Worm (Caenorhabditis elegans) whole organism, L1 larva: ENCODE results near the gene D2063.1.
A peak's percentile ranks its signal among the peaks of the same experiment; 100 is the strongest.

Source experiments
- C16A3.4 ChIP-seq: fragments of 150-350 bp; optimal IDR thresholded peaks from 2 replicates; lab custom pipeline; 2014; ENCODE audit warnings: missing biosample characterization, missing genetic modification characterization
- aha-1 ChIP-seq: fragments of 150-350 bp; optimal IDR thresholded peaks from 2 replicates; lab custom pipeline; 2014; ENCODE audit warnings: missing biosample characterization, missing genetic modification characterization
- alr-1 ChIP-seq: fragments of 200-800 bp; sonication (Bioruptor generic); optimal IDR thresholded peaks from 2 replicates; lab custom pipeline; 2018; ENCODE audit warnings: borderline replicate concordance, mild to moderate bottlenecking, missing genetic modification characterization, missing compliant biosample characterization
- blmp-1 ChIP-seq: fragments of 150-350 bp; optimal IDR thresholded peaks from 2 replicates; lab custom pipeline; 2014; ENCODE audit warnings: missing biosample characterization, missing genetic modification characterization
- ceh-8 ChIP-seq: fragments of 200-800 bp; sonication (Bioruptor generic); optimal IDR thresholded peaks from 2 replicates; lab custom pipeline; 2018; ENCODE audit warnings: mild to moderate bottlenecking, missing genetic modification characterization, moderate library complexity, missing compliant biosample characterization
- ceh-88 ChIP-seq: fragments of 200-800 bp; sonication (Bioruptor generic); IDR thresholded peaks from 2 replicates; pipeline ENCODE4 v1.3.6; 2022; ENCODE audit warnings: missing genetic modification characterization, missing compliant biosample characterization
- ces-1 ChIP-seq: fragments of 150-350 bp; optimal IDR thresholded peaks from 2 replicates; lab custom pipeline; 2014; ENCODE audit warnings: missing biosample characterization, missing genetic modification reagents, missing genetic modification characterization
- dsc-1 ChIP-seq: sonication (generic microtip); optimal IDR thresholded peaks from 2 replicates; lab custom pipeline; 2016; ENCODE audit warnings: mild to moderate bottlenecking, missing genetic modification characterization, missing compliant biosample characterization
- efl-1 ChIP-seq, 4 experiments: fragments of 150-350 bp; optimal IDR thresholded peaks in 3 of 4; peaks in 1 of 4; 1 replicate in 1 of 4; 2 replicates in 3 of 4; lab custom pipeline; 2014; ENCODE audit warnings: missing biosample characterization in 2 of 4, missing genetic modification characterization in 2 of 4, missing genetic modification reagents in 2 of 4
- ets-5 ChIP-seq: fragments of 200-800 bp; sonication (Bioruptor generic); IDR thresholded peaks from 2 replicates; pipeline ENCODE4 v1.3.6; 2022; ENCODE audit warnings: missing genetic modification characterization, missing compliant biosample characterization
- fkh-10 ChIP-seq: sonication (generic microtip); optimal IDR thresholded peaks from 2 replicates; lab custom pipeline; 2017; ENCODE audit warnings: missing biosample characterization, missing genetic modification reagents, missing genetic modification characterization
- fkh-4 ChIP-seq: sonication (generic microtip); optimal IDR thresholded peaks from 2 replicates; lab custom pipeline; 2016; ENCODE audit warnings: missing compliant biosample characterization, missing genetic modification characterization, borderline replicate concordance
- fkh-8 ChIP-seq: sonication (generic microtip); optimal IDR thresholded peaks from 2 replicates; lab custom pipeline; 2016; ENCODE audit warnings: mild to moderate bottlenecking, missing genetic modification characterization, missing compliant biosample characterization
- fos-1 ChIP-seq: fragments of 150-350 bp; optimal IDR thresholded peaks from 2 replicates; lab custom pipeline; 2014; ENCODE audit warnings: missing biosample characterization, missing genetic modification characterization
- hlh-4 ChIP-seq: sonication (generic microtip); optimal IDR thresholded peaks from 2 replicates; lab custom pipeline; 2016; ENCODE audit warnings: mild to moderate bottlenecking, missing genetic modification characterization, missing compliant biosample characterization
- jun-1 ChIP-seq: fragments of 150-350 bp; optimal IDR thresholded peaks from 2 replicates; lab custom pipeline; 2014; ENCODE audit warnings: missing biosample characterization, missing genetic modification reagents, missing genetic modification characterization
- lin-14 ChIP-seq: fragments of 200-800 bp; sonication (Bioruptor generic); optimal IDR thresholded peaks from 2 replicates; lab custom pipeline; 2018; ENCODE audit warnings: mild to moderate bottlenecking, missing genetic modification characterization, moderate library complexity, missing compliant biosample characterization
- lin-39 ChIP-seq: fragments of 150-350 bp; optimal IDR thresholded peaks from 2 replicates; lab custom pipeline; 2014; ENCODE audit warnings: missing biosample characterization, missing genetic modification reagents, missing genetic modification characterization
- lir-3 ChIP-seq: sonication (generic microtip); optimal IDR thresholded peaks from 2 replicates; lab custom pipeline; 2016; ENCODE audit warnings: mild to moderate bottlenecking, missing genetic modification characterization, moderate library complexity, missing compliant biosample characterization; ENCODE audit not compliant: poor library complexity
- mab-9 ChIP-seq: fragments of 200-800 bp; sonication (Bioruptor generic); IDR thresholded peaks from 2 replicates; pipeline ENCODE4 v1.3.6; 2022; ENCODE audit warnings: missing genetic modification reagents, missing genetic modification characterization, missing compliant biosample characterization
- mdl-1 ChIP-seq, 2 experiments: fragments of 150-350 bp; optimal IDR thresholded peaks; 2 replicates each; lab custom pipeline; 2014 to 2017; ENCODE audit warnings: missing biosample characterization in 2 of 2, missing genetic modification characterization in 2 of 2, inconsistent platforms in 1 of 2
- nhr-11 ChIP-seq: fragments of 150-350 bp; optimal IDR thresholded peaks from 2 replicates; lab custom pipeline; 2014; ENCODE audit warnings: missing biosample characterization, missing genetic modification characterization
- nhr-19 ChIP-seq: fragments of 200-800 bp; sonication (Bioruptor generic); conservative IDR thresholded peaks from 2 replicates; pipeline ENCODE4 v1.3.6; 2022; ENCODE audit warnings: missing genetic modification characterization, missing compliant biosample characterization
- nhr-28 ChIP-seq: fragments of 150-350 bp; optimal IDR thresholded peaks from 2 replicates; lab custom pipeline; 2014; ENCODE audit warnings: missing biosample characterization, missing genetic modification characterization
- nhr-71 ChIP-seq: sonication (generic microtip); optimal IDR thresholded peaks from 2 replicates; lab custom pipeline; 2016; ENCODE audit warnings: mild to moderate bottlenecking, missing genetic modification characterization, moderate library complexity, missing compliant biosample characterization
- nhr-85 ChIP-seq: sonication (generic microtip); peaks from one replicate; lab custom pipeline; 2016; ENCODE audit warnings: missing genetic modification characterization, inconsistent platforms, missing compliant biosample characterization
- pag-3 ChIP-seq: sonication (generic microtip); optimal IDR thresholded peaks from 2 replicates; lab custom pipeline; 2017; ENCODE audit warnings: missing genetic modification characterization, mild to moderate bottlenecking, missing compliant biosample characterization, antibody characterized with exemption, borderline replicate concordance; ENCODE audit not compliant: insufficient read depth
- pax-3 ChIP-seq: fragments of 200-800 bp; sonication (Bioruptor generic); optimal IDR thresholded peaks from 2 replicates; lab custom pipeline; 2018; ENCODE audit warnings: mild to moderate bottlenecking, missing genetic modification characterization, moderate library complexity, missing compliant biosample characterization
- pqm-1 ChIP-seq: sonication (generic microtip); optimal IDR thresholded peaks from 3 replicates; lab custom pipeline; 2017; ENCODE audit warnings: missing biosample characterization, missing genetic modification characterization
- rnt-1 ChIP-seq: sonication (generic microtip); optimal IDR thresholded peaks from 2 replicates; lab custom pipeline; 2016; ENCODE audit warnings: mild to moderate bottlenecking, missing genetic modification characterization, moderate library complexity, missing compliant biosample characterization
- skn-1 ChIP-seq: fragments of 150-350 bp; optimal IDR thresholded peaks from 2 replicates; lab custom pipeline; 2014; ENCODE audit warnings: missing biosample characterization, missing genetic modification characterization
- snpc-4 ChIP-seq: fragments of 150-350 bp; optimal IDR thresholded peaks from 2 replicates; lab custom pipeline; 2014; ENCODE audit warnings: missing biosample characterization, missing genetic modification characterization
- snu-23 ChIP-seq: sonication (generic microtip); optimal IDR thresholded peaks from 2 replicates; lab custom pipeline; 2016; ENCODE audit warnings: missing genetic modification characterization, missing compliant biosample characterization
- sup-37 ChIP-seq: fragments of 200-800 bp; sonication (Bioruptor generic); optimal IDR thresholded peaks from 2 replicates; lab custom pipeline; 2018; ENCODE audit warnings: mild to moderate bottlenecking, missing genetic modification characterization, missing compliant biosample characterization
- unc-86 ChIP-seq: sonication (generic microtip); optimal IDR thresholded peaks from 2 replicates; lab custom pipeline; 2016; ENCODE audit warnings: missing genetic modification characterization, missing compliant biosample characterization
- xbp-1 ChIP-seq: sonication (generic microtip); optimal IDR thresholded peaks from 2 replicates; lab custom pipeline; 2016; ENCODE audit warnings: missing genetic modification characterization, missing compliant biosample characterization
- zag-1 ChIP-seq: fragments of 150-350 bp; optimal IDR thresholded peaks from 2 replicates; lab custom pipeline; 2014; ENCODE audit warnings: missing biosample characterization, missing genetic modification characterization
- zip-4 ChIP-seq: fragments of 200-800 bp; sonication (Bioruptor generic); optimal IDR thresholded peaks from 2 replicates; lab custom pipeline; 2018; ENCODE audit warnings: mild to moderate bottlenecking, missing genetic modification characterization, moderate library complexity, missing compliant biosample characterization

The D2063.1 gene

ce11 chrV:4359127-4359526, 32.2 kb downstream of the D2063.1 start:
- no peak for TF ChIP-seq zip-4
- TF ChIP-seq nhr-28 (tag; lab: Kevin White, UChicago): no peak
- TF ChIP-seq lin-14 (GFP tag; lab: Kevin White, UChicago): peak; percentile 37
- no peak for TF ChIP-seq ets-5 (GFP tag; lab: Robert Waterston, UW)
- no peak for TF ChIP-seq snpc-4 (tag; lab: Kevin White, UChicago)
- TF ChIP-seq dsc-1 (tag; lab: Kevin White, UChicago): peak; percentile 74
- TF ChIP-seq mab-9: no peak

ce11 chrV:4360018-4360417, 33.1 kb downstream of the D2063.1 start:
- TF ChIP-seq unc-86 (no peak), lin-14 (GFP tag; lab: Kevin White, UChicago) (peak; percentile 46)
- TF ChIP-seq, all 84 proteins: peak for 1

DNA sequence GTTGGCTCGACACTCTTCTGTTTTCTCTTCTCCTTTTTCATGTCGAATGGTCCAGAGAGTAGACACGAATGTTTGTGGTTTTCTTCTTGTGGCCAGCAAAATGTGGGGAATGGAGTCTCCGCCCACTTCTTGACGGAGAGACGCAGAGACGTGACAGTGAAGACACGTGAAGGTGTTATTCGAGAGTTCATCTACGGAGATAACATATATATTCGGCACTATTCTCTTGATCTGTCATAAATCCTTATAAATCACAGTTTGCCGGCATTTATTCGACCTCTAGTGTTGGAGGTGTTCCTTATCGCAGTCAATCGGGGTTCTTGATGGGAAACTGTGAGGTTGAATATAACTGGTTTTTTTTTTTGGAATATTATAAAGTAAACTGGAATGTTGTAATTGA, 34.6 kb downstream of the D2063.1 start, which contains the start of gene F32D1.3:
TSS of gene F32D1.3 (minus strand) at position 65 of the 400 bp plus-strand sequence.
- TF ChIP-seq nhr-85 (tag; lab: Kevin White, UChicago) (no peak), blmp-1 (tag; lab: Kevin White, UChicago) (peak; percentile 12), pag-3 (no peak)

ce11 chrV:4364517-4364916, 37.6 kb downstream of the D2063.1 start, which contains the start of gene grl-13:
grl-13 (minus strand) TSS chrV:4364617.
- TF ChIP-seq xbp-1 (tag; lab: Kevin White, UChicago) (no peak), fkh-10 (no peak), nhr-71 (tag; lab: Kevin White, UChicago) (no peak), mdl-1 (tag; optimal IDR thresholded peaks at IDR 0.05; lab: Kevin White, UChicago) (no peak), nhr-11 (tag; lab: Kevin White, UChicago) (no peak), fkh-8 (tag; lab: Kevin White, UChicago) (no peak), aha-1 (tag; lab: Kevin White, UChicago) (no peak), skn-1 (tag; lab: Kevin White, UChicago) (no peak), pax-3 (tag; lab: Kevin White, UChicago) (no peak)
- TF ChIP-seq, all 84 proteins: peak for 0

- TF ChIP-seq lin-39 (tag; lab: Kevin White, UChicago): no peak
- no peak for TF ChIP-seq efl-1 (optimal IDR thresholded peaks at IDR 0.05; lab: Kevin White, UChicago)
- TF ChIP-seq efl-1 (GFP tag; optimal IDR thresholded peaks at IDR 0.05 in 1 of 2; lab: Kevin White, UChicago): peak in 1 of 2 experiments; percentile 26
Measured at ce11 chrV:4366440-4366839, 39.5 kb downstream of the D2063.1 start, which contains the start of gene F32D1.11. F32D1.11 (minus strand) TSS chrV:4366540.

ce11 chrV:4370515-4370914, 43.6 kb downstream of the D2063.1 start:
- TF ChIP-seq mab-9: no peak
- TF ChIP-seq alr-1 (tag; lab: Kevin White, UChicago): peak; percentile 81

- TF ChIP-seq ceh-8 (GFP tag; lab: Kevin White, UChicago) (peak; percentile 38), lir-3 (tag; lab: Kevin White, UChicago) (no peak), snpc-4 (tag; lab: Kevin White, UChicago) (no peak), snu-23 (GFP tag; lab: Kevin White, UChicago) (peak; percentile 86), zag-1 (tag; lab: Kevin White, UChicago) (no peak), lin-39 (tag; lab: Kevin White, UChicago) (peak; percentile 69), C16A3.4 (tag; lab: Kevin White, UChicago) (peak; percentile 55), fkh-4 (tag; lab: Kevin White, UChicago) (no peak), sup-37 (GFP tag; lab: Kevin White, UChicago) (no peak), fos-1 (no peak), ceh-88 (GFP tag; lab: Robert Waterston, UW) (no peak), fkh-10 (no peak), ces-1 (GFP tag; lab: Kevin White, UChicago) (no peak), jun-1 (tag; lab: Kevin White, UChicago) (peak; percentile 33), hlh-4 (tag; lab: Kevin White, UChicago) (no peak), unc-86 (peak; percentile 67), dsc-1 (tag; lab: Kevin White, UChicago) (peak; percentile 57), rnt-1 (peak; percentile 74), pqm-1 (tag; lab: Kevin White, UChicago) (no peak), nhr-19 (peak; percentile 70), ets-5 (GFP tag; lab: Robert Waterston, UW) (no peak)
Measured at ce11 chrV:4371309-4371933, 44.5 kb downstream of the D2063.1 start, which contains the start of the genes gmpr-1 and fipp-1. gmpr-1 (minus strand) TSS chrV:4371383. fipp-1 (plus strand) TSS chrV:4371807.
